Worm (Caenorhabditis elegans): ENCODE measurements around the gene F16F9.3.

- TF ChIP-seq nhr-76 (tag; optimal IDR thresholded peaks at IDR 0.05), result no peak
- no peak for TF ChIP-seq skn-1 (tag; optimal IDR thresholded peaks at IDR 0.05)
- TF ChIP-seq nhr-11 (tag; optimal IDR thresholded peaks at IDR 0.05), result no peak
- no peak for TF ChIP-seq lsy-2 (tag; optimal IDR thresholded peaks at IDR 0.05)
Observed at ce11 chrX:8440001-8440735, 17.2 kb upstream of the F16F9.3 start.

All from whole organism, L1 larva.